Worm (Caenorhabditis elegans): ENCODE results near the gene gst-26.
A peak's percentile ranks its signal among the peaks of the same experiment; 100 is the strongest.

Gene gst-26

ce11 chrII:15197500-15197899 is 33.1 kb upstream of the gst-26 start:
- TF ChIP-seq nhr-76 (tag; optimal IDR thresholded peaks at IDR 0.05) (no peak), nhr-102 (tag; optimal IDR thresholded peaks at IDR 0.05) (peak; percentile 7), mes-2 (tag; optimal IDR thresholded peaks at IDR 0.05; ENCODE audit: poor library complexity, severe bottlenecking) (peak; percentile 29), mdl-1 (tag; optimal IDR thresholded peaks at IDR 0.05) (peak in 1 of 2 experiments; percentile 26), mxl-3 (GFP tag; optimal IDR thresholded peaks at IDR 0.05) (no peak), F10B5.3 (tag; optimal IDR thresholded peaks at IDR 0.05) (no peak), lim-7 (GFP tag; IDR thresholded peaks at IDR 0.05) (no peak), ceh-62 (tag; optimal IDR thresholded peaks at IDR 0.05) (no peak), hif-1 (tag; optimal IDR thresholded peaks at IDR 0.05) (no peak), D1046.2 (GFP tag; IDR thresholded peaks at IDR 0.05) (no peak), sdz-12 (GFP tag; optimal IDR thresholded peaks at IDR 0.05) (no peak), nhr-41 (GFP tag; IDR thresholded peaks at IDR 0.05) (no peak), daf-8 (GFP tag; IDR thresholded peaks at IDR 0.05) (no peak), daf-19 (GFP tag; conservative IDR thresholded peaks at IDR 0.05) (no peak), T20F7.1 (GFP tag; optimal IDR thresholded peaks at IDR 0.05) (no peak), nhr-28 (tag; optimal IDR thresholded peaks at IDR 0.05) (peak; percentile 59), daf-16 (GFP tag; optimal IDR thresholded peaks at IDR 0.05) (no peak), daf-16 (tag; optimal IDR thresholded peaks at IDR 0.05) (peak; percentile 74), lsy-2 (tag; optimal IDR thresholded peaks at IDR 0.05) (peak in 1 of 2 experiments; percentile 1), nhr-77 (tag; optimal IDR thresholded peaks at IDR 0.05) (peak; percentile 65), ceh-32 (tag; optimal IDR thresholded peaks at IDR 0.05; ENCODE audit: poor library complexity) (no peak), saeg-2 (GFP tag; IDR thresholded peaks at IDR 0.05) (no peak), unc-62 (GFP tag; optimal IDR thresholded peaks at IDR 0.05 in 1 of 2) (peak in 1 of 2 experiments; percentile 94), unc-62 (tag; optimal IDR thresholded peaks at IDR 0.05) (no peak), pqm-1 (tag; optimal IDR thresholded peaks at IDR 0.05) (no peak), dpl-1 (GFP tag; optimal IDR thresholded peaks at IDR 0.05) (no peak), mep-1 (tag; optimal IDR thresholded peaks at IDR 0.05) (no peak), zip-11 (GFP tag; IDR thresholded peaks at IDR 0.05) (no peak), dmd-6 (GFP tag; IDR thresholded peaks at IDR 0.05) (peak; percentile 71), ceh-28 (tag; optimal IDR thresholded peaks at IDR 0.05) (no peak), dve-1 (tag; optimal IDR thresholded peaks at IDR 0.05; ENCODE audit: insufficient read depth) (peak; percentile 34), mxl-2 (GFP tag; conservative IDR thresholded peaks at IDR 0.05) (peak; percentile 38; the same call in 1 of the 2 replicates), hlh-30 (tag; optimal IDR thresholded peaks at IDR 0.05; ENCODE audit: insufficient read depth) (peak; percentile 31), jun-1 (tag; optimal IDR thresholded peaks at IDR 0.05) (no peak), hlh-11 (tag; optimal IDR thresholded peaks at IDR 0.05) (peak; percentile 64), aha-1 (tag) (no peak), egl-27 (tag; optimal IDR thresholded peaks at IDR 0.05) (no peak), Y105C5A.15 (GFP tag; IDR thresholded peaks at IDR 0.05) (no peak), attf-4 (tag; optimal IDR thresholded peaks at IDR 0.05) (no peak), duxl-1 (tag; optimal IDR thresholded peaks at IDR 0.05; ENCODE audit: poor library complexity) (no peak), lin-39 (tag; optimal IDR thresholded peaks at IDR 0.05) (no peak)

ce11 chrII:15196433-15196832 is 32.1 kb upstream of the gst-26 start, which contains the start of gene spsb-1:
Gene spsb-1 (plus strand): TSS chrII:15196733.
- no peak for TF ChIP-seq F49E8.2 (tag; optimal IDR thresholded peaks at IDR 0.05; ENCODE audit: borderline replicate concordance)
- no peak for TF ChIP-seq zfp-2 (tag; optimal IDR thresholded peaks at IDR 0.05)
- no peak for TF ChIP-seq attf-4 (tag; optimal IDR thresholded peaks at IDR 0.05)
- no peak for TF ChIP-seq unc-130 (GFP tag; optimal IDR thresholded peaks at IDR 0.05)
- TF ChIP-seq T26A8.4 (GFP tag; IDR thresholded peaks at IDR 0.05), result no peak
- no peak for TF ChIP-seq dve-1 (tag; optimal IDR thresholded peaks at IDR 0.05; ENCODE audit: insufficient read depth)
- TF ChIP-seq lin-13 (GFP tag; optimal IDR thresholded peaks at IDR 0.05), result no peak
- TF ChIP-seq T20F7.1 (GFP tag; optimal IDR thresholded peaks at IDR 0.05), result no peak
- no peak for TF ChIP-seq spr-3 (GFP tag; optimal IDR thresholded peaks at IDR 0.05)
